Fruit fly (Drosophila melanogaster) S2 (cell line): ENCODE results near the gene Surf1.
A peak's percentile ranks its signal among the peaks of the same experiment; 100 is the strongest.
"Not testable (repeated sequence)": the region's sequence is repeated elsewhere in the genome, so short reads cannot be mapped to it uniquely, and the experiment has no call there.

Source experiments
- CG8478 ChIP-seq: fragments of >200 bp; optimal IDR thresholded peaks from 2 replicates; lab custom pipeline; 2018
- CTCF ChIP-seq, 2 experiments: fragments of >200 bp; optimal IDR thresholded peaks; 2 replicates each; lab custom pipeline; 2018

DNA sequence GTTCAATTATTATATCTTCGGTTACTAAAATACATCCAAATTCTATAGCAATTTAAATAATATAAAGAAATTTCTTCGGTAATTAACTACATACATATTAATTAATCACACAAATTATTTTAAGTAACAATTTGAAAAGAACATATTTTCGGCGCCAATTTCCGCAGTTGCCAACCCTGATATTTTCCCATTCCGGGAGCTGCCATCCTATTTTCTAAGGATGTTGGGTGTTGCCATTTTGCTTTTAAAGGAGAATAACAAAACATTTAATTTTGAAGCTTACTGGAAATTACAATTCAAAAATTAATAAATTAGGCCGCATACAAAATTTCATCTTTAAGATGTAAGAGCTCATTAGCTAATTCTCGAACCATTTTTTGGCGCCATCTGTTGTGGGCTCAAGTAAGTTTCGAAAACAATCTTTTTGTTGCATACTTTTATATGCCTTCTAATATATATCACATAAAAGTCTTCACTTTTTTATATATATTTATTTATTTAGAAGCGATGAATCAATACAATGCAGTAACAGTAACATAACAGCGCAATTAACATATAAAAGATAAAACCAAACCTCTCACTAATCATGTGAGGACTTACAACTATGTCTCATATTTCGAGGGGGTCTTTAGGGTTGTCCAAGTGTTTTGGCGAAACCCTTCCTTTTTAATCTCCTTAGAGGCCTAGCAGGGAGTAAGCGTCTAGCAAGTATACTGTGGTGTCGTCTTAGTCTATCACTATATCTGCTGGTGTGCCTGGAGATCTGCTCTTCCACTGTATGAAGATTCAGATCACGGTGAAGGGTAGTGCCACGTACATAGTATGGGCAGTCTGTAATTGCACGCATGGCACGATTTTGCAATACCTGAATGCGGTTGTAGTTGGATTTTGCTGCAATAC lies 36.6 kb downstream of the Surf1 start:
- TF ChIP-seq CG8478: not testable (repeated sequence)
- TF ChIP-seq CTCF (optimal IDR thresholded peaks at IDR 0.05; lab: Kevin White, UChicago): peak; percentile 69 to 89
